Fruit fly (Drosophila melanogaster) whole organism, embryonic: ENCODE measurements around the gene SREBP.

Source experiments
- Awh ChIP-seq: fragments of 200-800 bp; sonication (Bioruptor generic); IDR thresholded peaks from 2 replicates; pipeline ENCODE4, ENCODE4 v1.3.6; 2022; ENCODE audit warnings: missing biosample characterization, missing genetic modification characterization
- BEAF-32 ChIP-seq: fragments of 200-800 bp; sonication (Bioruptor generic); optimal IDR thresholded peaks from 3 replicates; lab custom pipeline; 2017; ENCODE audit warnings: missing biosample characterization, missing genetic modification characterization, mild to moderate bottlenecking, moderate library complexity, missing genetic modification reagents
- Bgb ChIP-seq: fragments of 200-800 bp; sonication (Bioruptor generic); IDR thresholded peaks from 2 replicates; pipeline ENCODE4 v1.3.6; 2022; ENCODE audit warnings: missing biosample characterization, missing genetic modification characterization; ENCODE audit not compliant: partially characterized antibody
- CG10654 ChIP-seq: fragments of 200-800 bp; sonication (Bioruptor generic); optimal IDR thresholded peaks from 2 replicates; lab custom pipeline; 2016; ENCODE audit warnings: missing biosample characterization, missing genetic modification characterization
- CG11085 ChIP-seq: fragments of 200-800 bp; sonication (Bioruptor generic); IDR thresholded peaks from 2 replicates; pipeline ENCODE4 v1.3.6; 2022; ENCODE audit warnings: missing biosample characterization, missing genetic modification characterization
- CG12236 ChIP-seq: fragments of 200-800 bp; sonication (Bioruptor generic); optimal IDR thresholded peaks from 2 replicates; lab custom pipeline; 2016; ENCODE audit warnings: missing biosample characterization, missing genetic modification characterization
- CG12942 ChIP-seq: fragments of 200-800 bp; sonication (Bioruptor generic); optimal IDR thresholded peaks from 3 replicates; lab custom pipeline; 2016; ENCODE audit warnings: missing biosample characterization, missing genetic modification characterization
- CG14050 ChIP-seq: fragments of 200-800 bp; sonication (Bioruptor generic); IDR thresholded peaks from 3 replicates; pipeline ENCODE4 v1.3.6; 2022; ENCODE audit warnings: missing biosample characterization, missing genetic modification characterization
- CG15601 ChIP-seq: fragments of 200-800 bp; sonication (Bioruptor generic); optimal IDR thresholded peaks from 3 replicates; lab custom pipeline; 2019; ENCODE audit warnings: missing biosample characterization, mild to moderate bottlenecking, missing genetic modification characterization, moderate library complexity
- CG17359 ChIP-seq: fragments of 200-800 bp; sonication (Bioruptor generic); optimal IDR thresholded peaks from 3 replicates; lab custom pipeline; 2018; ENCODE audit warnings: missing biosample characterization, mild to moderate bottlenecking, missing genetic modification characterization, moderate library complexity
- CG2889 ChIP-seq: fragments of 200-800 bp; sonication (Bioruptor generic); IDR thresholded peaks from 3 replicates; pipeline ENCODE4 v1.3.6; 2022; ENCODE audit warnings: missing biosample characterization, missing genetic modification characterization
- CG32532 ChIP-seq: fragments of 200-800 bp; sonication (Bioruptor generic); IDR thresholded peaks from 2 replicates; pipeline ENCODE4 v1.3.6; 2022; ENCODE audit warnings: missing biosample characterization, missing genetic modification characterization
- CG33557 ChIP-seq: fragments of 200-800 bp; sonication (Bioruptor generic); optimal IDR thresholded peaks from 2 replicates; lab custom pipeline; 2019; ENCODE audit warnings: missing biosample characterization, mild to moderate bottlenecking, missing genetic modification characterization, moderate library complexity
- CG4404 ChIP-seq: fragments of 200-800 bp; sonication (Bioruptor generic); IDR thresholded peaks from 2 replicates; pipeline ENCODE4 v1.3.6; 2022; ENCODE audit warnings: missing biosample characterization, missing genetic modification characterization
- CG5180 ChIP-seq: fragments of 200-800 bp; sonication (Bioruptor generic); optimal IDR thresholded peaks from 3 replicates; lab custom pipeline; 2017; ENCODE audit warnings: missing biosample characterization, missing genetic modification characterization, mild to moderate bottlenecking, moderate library complexity, missing genetic modification reagents
- CG6854 ChIP-seq: fragments of 200-800 bp; sonication (Bioruptor generic); optimal IDR thresholded peaks from 3 replicates; lab custom pipeline; 2017; ENCODE audit warnings: missing biosample characterization, mild to moderate bottlenecking, missing genetic modification characterization
- CG7357 ChIP-seq: fragments of 200-800 bp; sonication (Bioruptor generic); IDR thresholded peaks from 3 replicates; pipeline ENCODE4 v1.3.6; 2022; ENCODE audit warnings: missing biosample characterization, missing genetic modification characterization
- CG7786 ChIP-seq: fragments of 200-800 bp; sonication (Bioruptor generic); optimal IDR thresholded peaks from 2 replicates; lab custom pipeline; 2016; ENCODE audit warnings: missing biosample characterization, missing genetic modification characterization
- CG7839 ChIP-seq: fragments of 200-800 bp; sonication (Bioruptor generic); optimal IDR thresholded peaks from 3 replicates; lab custom pipeline; 2018; ENCODE audit warnings: missing biosample characterization, mild to moderate bottlenecking, missing genetic modification characterization, moderate library complexity
- CG9817 ChIP-seq: fragments of 200-800 bp; sonication (Bioruptor generic); optimal IDR thresholded peaks from 2 replicates; lab custom pipeline; 2018; ENCODE audit warnings: missing biosample characterization, mild to moderate bottlenecking, missing genetic modification characterization, moderate library complexity
- CTCF ChIP-seq: fragments of 200-800 bp; sonication (Bioruptor generic); optimal IDR thresholded peaks from 2 replicates; lab custom pipeline; 2017; ENCODE audit warnings: missing biosample characterization, mild to moderate bottlenecking, missing genetic modification characterization, moderate library complexity
- Camta ChIP-seq: fragments of 200-800 bp; sonication (Bioruptor generic); optimal IDR thresholded peaks from 2 replicates; lab custom pipeline; 2016; ENCODE audit warnings: missing biosample characterization, missing genetic modification characterization
- CoRest ChIP-seq: fragments of 200-800 bp; sonication (Bioruptor generic); optimal IDR thresholded peaks from 3 replicates; lab custom pipeline; 2018; ENCODE audit warnings: missing biosample characterization, mild to moderate bottlenecking, missing genetic modification characterization, moderate library complexity
- Dfd ChIP-seq, 2 experiments: fragments of >200 bp; optimal IDR thresholded peaks; 2 replicates each; lab custom pipeline; 2017; ENCODE audit warnings: missing biosample characterization in 2 of 2, missing genetic modification characterization in 2 of 2
- Elba2 ChIP-seq: fragments of 200-800 bp; sonication (Bioruptor generic); optimal IDR thresholded peaks from 3 replicates; lab custom pipeline; 2016; ENCODE audit warnings: missing biosample characterization, missing genetic modification characterization
- Fer1 ChIP-seq: fragments of 200-800 bp; sonication (Bioruptor generic); optimal IDR thresholded peaks from 2 replicates; lab custom pipeline; 2017; ENCODE audit warnings: missing biosample characterization, mild to moderate bottlenecking, missing genetic modification characterization
- HHEX ChIP-seq: fragments of 200-800 bp; sonication (Bioruptor generic); optimal IDR thresholded peaks from 3 replicates; lab custom pipeline; 2017; ENCODE audit warnings: missing biosample characterization, mild to moderate bottlenecking, missing genetic modification characterization, missing genetic modification reagents
- Hand ChIP-seq: fragments of 200-800 bp; sonication (Bioruptor generic); optimal IDR thresholded peaks from 2 replicates; lab custom pipeline; 2017; ENCODE audit warnings: mild to moderate bottlenecking, missing biosample characterization, missing genetic modification reagents, missing genetic modification characterization
- Hr39 ChIP-seq: fragments of >200 bp; optimal IDR thresholded peaks from 2 replicates; lab custom pipeline; 2017
- MESR4 ChIP-seq: fragments of 200-800 bp; sonication (Bioruptor generic); optimal IDR thresholded peaks from 2 replicates; lab custom pipeline; 2018; ENCODE audit warnings: missing biosample characterization, mild to moderate bottlenecking, missing genetic modification characterization, moderate library complexity
- MTF-1 ChIP-seq: fragments of 200-800 bp; sonication (Bioruptor generic); optimal IDR thresholded peaks from 2 replicates; lab custom pipeline; 2018; ENCODE audit warnings: missing biosample characterization, mild to moderate bottlenecking, missing genetic modification characterization, borderline replicate concordance
- NK7.1 ChIP-seq: fragments of 200-800 bp; sonication (Bioruptor generic); optimal IDR thresholded peaks from 3 replicates; lab custom pipeline; 2016; ENCODE audit warnings: missing biosample characterization, missing genetic modification characterization
- Nf-YC ChIP-seq: fragments of 200-800 bp; optimal IDR thresholded peaks from 3 replicates; lab custom pipeline; 2019; ENCODE audit warnings: missing biosample characterization, mild to moderate bottlenecking, missing genetic modification characterization, moderate library complexity
- Opbp ChIP-seq: fragments of 200-800 bp; sonication (Bioruptor generic); IDR thresholded peaks from 3 replicates; pipeline ENCODE4 v1.3.6; 2022; ENCODE audit warnings: missing biosample characterization, missing genetic modification characterization; ENCODE audit not compliant: partially characterized antibody
- Optix ChIP-seq: fragments of 200-800 bp; sonication (Bioruptor generic); IDR thresholded peaks from 3 replicates; pipeline ENCODE4 v1.3.6; 2022; ENCODE audit warnings: missing biosample characterization, missing genetic modification characterization
- Sin3A ChIP-seq: fragments of >200 bp; optimal IDR thresholded peaks from 2 replicates; lab custom pipeline; 2018
- Stat92E ChIP-seq, 3 experiments: fragments of >200 bp in 2 of 3; fragments of 200-800 bp in 1 of 3; sonication (Bioruptor generic) in 1 of 3; optimal IDR thresholded peaks; 2 replicates each; lab custom pipeline; 2017 to 2019; ENCODE audit warnings: missing biosample characterization in 3 of 3, missing genetic modification characterization in 3 of 3, mild to moderate bottlenecking in 1 of 3, moderate library complexity in 1 of 3
- bab2 ChIP-seq: fragments of 200-800 bp; sonication (Bioruptor generic); optimal IDR thresholded peaks from 2 replicates; lab custom pipeline; 2016; ENCODE audit warnings: missing biosample characterization, missing genetic modification characterization
- bbx ChIP-seq: fragments of 200-800 bp; sonication (Bioruptor generic); IDR thresholded peaks from 2 replicates; pipeline ENCODE4 v1.3.6; 2022; ENCODE audit warnings: missing biosample characterization, missing genetic modification characterization; ENCODE audit not compliant: partially characterized antibody
- chinmo ChIP-seq: fragments of 200-800 bp; sonication (Bioruptor generic); IDR thresholded peaks from 4 replicates; pipeline ENCODE4 v1.3.6; 2022; ENCODE audit warnings: missing biosample characterization, missing genetic modification characterization; ENCODE audit not compliant: partially characterized antibody
- chn ChIP-seq: fragments of 200-800 bp; sonication (Bioruptor generic); optimal IDR thresholded peaks from 2 replicates; lab custom pipeline; 2016; ENCODE audit warnings: missing biosample characterization, missing genetic modification characterization
- croc ChIP-seq: fragments of 200-800 bp; sonication (Bioruptor generic); conservative IDR thresholded peaks from 3 replicates; pipeline ENCODE4 v1.3.6; 2022; ENCODE audit warnings: missing biosample characterization, missing genetic modification characterization
- crp ChIP-seq, 2 experiments: fragments of 200-800 bp; sonication (Bioruptor generic); optimal IDR thresholded peaks; 2 replicates in 1 of 2; 3 replicates in 1 of 2; lab custom pipeline; 2017; ENCODE audit warnings: missing biosample characterization in 2 of 2, missing genetic modification characterization in 2 of 2, mild to moderate bottlenecking in 1 of 2, moderate library complexity in 1 of 2
- fd102C ChIP-seq: fragments of 200-800 bp; sonication (Bioruptor generic); optimal IDR thresholded peaks from 2 replicates; lab custom pipeline; 2018; ENCODE audit warnings: missing biosample characterization, mild to moderate bottlenecking, missing genetic modification characterization, moderate library complexity
- fd3F ChIP-seq: fragments of 200-800 bp; sonication (Bioruptor generic); optimal IDR thresholded peaks from 2 replicates; lab custom pipeline; 2018; ENCODE audit warnings: missing biosample characterization, mild to moderate bottlenecking, missing genetic modification characterization, moderate library complexity
- knrl ChIP-seq: fragments of 200-800 bp; sonication (Bioruptor generic); IDR thresholded peaks from 3 replicates; pipeline ENCODE4 v1.3.6; 2022; ENCODE audit warnings: missing biosample characterization, missing genetic modification characterization; ENCODE audit not compliant: partially characterized antibody
- lbe ChIP-seq: fragments of 200-800 bp; sonication (Bioruptor generic); optimal IDR thresholded peaks from 2 replicates; lab custom pipeline; 2016; ENCODE audit warnings: missing biosample characterization, mild to moderate bottlenecking, missing genetic modification characterization
- schlank ChIP-seq: fragments of 200-800 bp; sonication (Bioruptor generic); optimal IDR thresholded peaks from 2 replicates; lab custom pipeline; 2018; ENCODE audit warnings: missing biosample characterization, mild to moderate bottlenecking, missing genetic modification characterization
- seq ChIP-seq: fragments of 200-800 bp; sonication (Bioruptor generic); IDR thresholded peaks from 2 replicates; pipeline ENCODE4 v1.3.6; 2022; ENCODE audit warnings: missing biosample characterization, missing genetic modification characterization
- slou ChIP-seq: fragments of 200-800 bp; sonication (Bioruptor generic); optimal IDR thresholded peaks from 3 replicates; lab custom pipeline; 2016; ENCODE audit warnings: missing biosample characterization, missing genetic modification characterization
- sna ChIP-seq: fragments of 200-800 bp; sonication (Bioruptor generic); IDR thresholded peaks from 2 replicates; pipeline ENCODE4 v1.3.6; 2022; ENCODE audit warnings: missing biosample characterization, missing genetic modification characterization; ENCODE audit not compliant: partially characterized antibody
- yki ChIP-seq: fragments of >200 bp; optimal IDR thresholded peaks from 3 replicates; lab custom pipeline; 2018

The SREBP gene

DNA sequence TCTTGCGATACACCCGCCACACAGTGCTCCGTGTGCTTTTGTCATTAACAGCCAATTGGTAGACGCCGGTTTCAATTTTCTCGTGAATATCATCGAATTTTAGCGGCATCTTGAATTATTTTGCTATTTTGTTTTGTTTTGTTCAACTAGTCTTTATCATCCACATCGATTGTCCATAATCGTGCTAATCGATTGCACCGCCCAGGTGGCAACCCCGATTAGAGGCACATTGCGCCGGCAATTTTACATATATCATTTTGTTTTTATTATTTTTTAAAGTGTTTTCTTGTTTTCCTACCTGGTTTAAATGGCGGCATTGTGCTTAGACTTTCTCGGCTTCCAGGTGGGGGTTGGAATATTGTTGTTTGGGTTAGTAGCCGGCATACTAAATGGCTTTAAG lies 12.2 kb downstream of the SREBP start, which contains the start of gene CG34116 (continued):
- TF ChIP-seq CoRest = no peak
- no peak for TF ChIP-seq CG32532 (GFP tag; lab: Robert Waterston, UW)
- no peak for TF ChIP-seq Awh (GFP tag; lab: Robert Waterston, UW)
- TF ChIP-seq CG4404 (GFP tag; lab: Robert Waterston, UW) = no peak
- no peak for TF ChIP-seq croc
- TF ChIP-seq NK7.1 = no peak
- no peak for TF ChIP-seq HHEX (GFP tag; lab: Kevin White, UChicago)
- TF ChIP-seq Stat92E (GFP tag; optimal IDR thresholded peaks at IDR 0.05; lab: Kevin White, UChicago) = no peak
- no peak for TF ChIP-seq yki (lab: Kevin White, UChicago)
- no peak for TF ChIP-seq Hand (GFP tag; lab: Kevin White, UChicago)
- no peak for TF ChIP-seq Hr39 (lab: Kevin White, UChicago)
- no peak for TF ChIP-seq slou (GFP tag; lab: Kevin White, UChicago)
- TF ChIP-seq Optix = no peak
- peak; percentile 22 for TF ChIP-seq Sin3A (lab: Kevin White, UChicago)
- peak; percentile 73 for TF ChIP-seq Bgb (GFP tag; lab: Robert Waterston, UW)
- TF ChIP-seq CG17359 (tag; lab: Kevin White, UChicago) = no peak
- TF ChIP-seq CG15601 (tag; lab: Kevin White, UChicago) = no peak
- no peak for TF ChIP-seq Dfd (GFP tag; optimal IDR thresholded peaks at IDR 0.05; lab: Kevin White, UChicago)
- TF ChIP-seq sna (GFP tag; lab: Robert Waterston, UW) = peak; percentile 19; the same call in 1 of the 2 replicates
- no peak for TF ChIP-seq fd3F (GFP tag; lab: Kevin White, UChicago)
- no peak for TF ChIP-seq CG6854 (GFP tag; lab: Kevin White, UChicago)
- TF ChIP-seq Nf-YC (tag; lab: Kevin White, UChicago) = no peak
- TF ChIP-seq CG9817 (tag; lab: Kevin White, UChicago) = no peak
- TF ChIP-seq CG7786 = no peak
- TF ChIP-seq lbe (GFP tag; lab: Kevin White, UChicago) = no peak
- TF ChIP-seq CG12236 (GFP tag; lab: Kevin White, UChicago) = no peak
- no peak for TF ChIP-seq CG11085 (GFP tag; lab: Robert Waterston, UW)
- peak; percentile 66 for TF ChIP-seq BEAF-32
- TF ChIP-seq CG12942 (GFP tag; lab: Kevin White, UChicago) = no peak
- peak; percentile 73 for TF ChIP-seq bbx (GFP tag; lab: Robert Waterston, UW)
- no peak for TF ChIP-seq bab2 (GFP tag; lab: Kevin White, UChicago)
- TF ChIP-seq CG7839 = no peak
- TF ChIP-seq knrl (GFP tag; lab: Robert Waterston, UW) = peak; percentile 65; the same call in 2 of the 3 replicates
- TF ChIP-seq chn (GFP tag; lab: Kevin White, UChicago) = no peak
- TF ChIP-seq Fer1 (GFP tag; lab: Kevin White, UChicago) = no peak
- no peak for TF ChIP-seq CTCF (GFP tag; lab: Kevin White, UChicago)
- TF ChIP-seq CG33557 (GFP tag; lab: Kevin White, UChicago) = no peak
- no peak for TF ChIP-seq chinmo (GFP tag; lab: Robert Waterston, UW)
- TF ChIP-seq MTF-1 (GFP tag; lab: Kevin White, UChicago) = no peak
- no peak for TF ChIP-seq CG5180 (GFP tag; lab: Kevin White, UChicago)
- TF ChIP-seq fd102C (GFP tag; lab: Kevin White, UChicago) = no peak
- no peak for TF ChIP-seq CG2889
- no peak for TF ChIP-seq CG7357 (GFP tag; lab: Robert Waterston, UW)
- no peak for TF ChIP-seq Camta (GFP tag; lab: Kevin White, UChicago)
- no peak for TF ChIP-seq Elba2 (GFP tag; lab: Kevin White, UChicago)
- TF ChIP-seq schlank (tag; lab: Kevin White, UChicago) = no peak
- TF ChIP-seq MESR4 (GFP tag; lab: Kevin White, UChicago) = peak; percentile 14
- TF ChIP-seq seq (GFP tag; lab: Robert Waterston, UW) = no peak
- peak in 1 of 2 experiments; percentile 62 for TF ChIP-seq crp (GFP tag; optimal IDR thresholded peaks at IDR 0.05; lab: Kevin White, UChicago)
- peak; percentile 57; the same call in 2 of the 3 replicates for TF ChIP-seq Opbp (GFP tag; lab: Robert Waterston, UW)
- TF ChIP-seq CG10654 (GFP tag; lab: Kevin White, UChicago) = no peak
- no peak for TF ChIP-seq CG14050
